Worm (Caenorhabditis elegans): ENCODE data around the gene D1086.18.

DNA sequence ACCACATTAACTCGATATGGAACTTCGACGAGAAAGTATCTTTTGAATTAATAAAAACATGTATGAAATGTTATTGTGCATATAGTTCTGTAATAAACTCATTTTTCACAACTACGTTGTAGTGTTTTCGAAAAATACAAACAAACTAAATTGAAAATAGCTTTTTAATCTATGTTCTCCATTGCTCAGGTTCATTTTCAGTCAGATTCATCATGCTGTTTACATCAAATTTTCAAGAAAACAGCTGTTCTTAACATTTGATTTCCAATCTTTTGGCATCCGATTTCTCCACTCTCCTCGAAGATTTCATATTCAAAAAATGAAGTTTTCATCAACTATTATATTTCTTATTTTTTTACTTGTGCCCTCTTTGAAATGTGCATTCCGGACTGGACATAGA is 24.4 kb downstream of the D1086.18 start, which contains the start of gene H39E23.2:
- TF ChIP-seq daf-12 (tag; optimal IDR thresholded peaks at IDR 0.05) = no peak
- TF ChIP-seq lin-39 (tag; optimal IDR thresholded peaks at IDR 0.05) = no peak
- no peak for TF ChIP-seq snpc-4 (tag; optimal IDR thresholded peaks at IDR 0.05)
- no peak for TF ChIP-seq jun-1 (tag; optimal IDR thresholded peaks at IDR 0.05)
- no peak for TF ChIP-seq nhr-28 (tag; optimal IDR thresholded peaks at IDR 0.05)
- TF ChIP-seq fkh-10 (GFP tag; optimal IDR thresholded peaks at IDR 0.05) = no peak
- TF ChIP-seq fos-1 (tag; optimal IDR thresholded peaks at IDR 0.05) = no peak
- no peak for TF ChIP-seq nhr-237 (tag; optimal IDR thresholded peaks at IDR 0.05)
- TF ChIP-seq nhr-76 (tag; optimal IDR thresholded peaks at IDR 0.05) = no peak
- TF ChIP-seq ztf-11 (tag; optimal IDR thresholded peaks at IDR 0.05) = no peak
- no peak for TF ChIP-seq lsy-12 (tag; optimal IDR thresholded peaks at IDR 0.05)
